Worm (Caenorhabditis elegans): Measurements from ENCODE around the gene C38H2.3.

- TF ChIP-seq zag-1 (tag; optimal IDR thresholded peaks at IDR 0.05) (no peak), ztf-4 (tag; optimal IDR thresholded peaks at IDR 0.05) (no peak), R02D3.7 (tag; optimal IDR thresholded peaks at IDR 0.05) (no peak), pqm-1 (tag; optimal IDR thresholded peaks at IDR 0.05) (no peak)
Measured at ce11 chrIII:10362920-10363319, 23.5 kb downstream of the C38H2.3 start.
